Worm (Caenorhabditis elegans) whole organism, midembryonic: Measurements from ENCODE around the gene F43C11.16.

Experiments used
- T22C8.4 ChIP-seq: fragments of 200-800 bp; sonication (Bioruptor generic); IDR thresholded peaks from 2 replicates; pipeline ENCODE4 v1.3.6; 2022; ENCODE audit warnings: missing genetic modification characterization, missing compliant biosample characterization
- cog-1 ChIP-seq: sonication (generic microtip); optimal IDR thresholded peaks from 2 replicates; lab custom pipeline; 2016; ENCODE audit warnings: missing genetic modification characterization, missing compliant biosample characterization
- flt-1 ChIP-seq: fragments of 200-800 bp; sonication (Bioruptor generic); IDR thresholded peaks from 2 replicates; pipeline ENCODE4 v1.3.6; 2022; ENCODE audit warnings: missing genetic modification characterization, missing compliant biosample characterization
- klf-2 ChIP-seq: fragments of 200-800 bp; sonication (Bioruptor generic); conservative IDR thresholded peaks from 2 replicates; pipeline ENCODE4 v1.3.6; 2022; ENCODE audit warnings: missing genetic modification reagents, missing genetic modification characterization, missing compliant biosample characterization
- med-1 ChIP-seq: sonication (generic microtip); optimal IDR thresholded peaks from 2 replicates; lab custom pipeline; 2017; ENCODE audit warnings: missing genetic modification characterization, mild to moderate bottlenecking, missing compliant biosample characterization, antibody characterized with exemption, missing genetic modification reagents; ENCODE audit not compliant: insufficient read depth
- ref-1 ChIP-seq: fragments of 200-800 bp; sonication (Bioruptor generic); conservative IDR thresholded peaks from 2 replicates; pipeline ENCODE4 v1.3.6; 2022; ENCODE audit warnings: missing genetic modification reagents, missing genetic modification characterization, missing compliant biosample characterization
- tab-1 ChIP-seq: fragments of 200-800 bp; sonication (Bioruptor generic); IDR thresholded peaks from 2 replicates; pipeline ENCODE4 v1.3.6; 2022; ENCODE audit warnings: missing genetic modification characterization, missing compliant biosample characterization
- ztf-23 ChIP-seq: fragments of 200-800 bp; sonication (Bioruptor generic); IDR thresholded peaks from 2 replicates; pipeline ENCODE4 v1.3.6; 2022; ENCODE audit warnings: missing genetic modification reagents, missing genetic modification characterization, missing compliant biosample characterization
- ztf-29 ChIP-seq: fragments of 200-800 bp; sonication (Bioruptor generic); IDR thresholded peaks from 2 replicates; pipeline ENCODE4 v1.3.6; 2022; ENCODE audit warnings: missing genetic modification reagents, missing genetic modification characterization, missing compliant biosample characterization

F43C11.16 gene

ce11 chrII:2330462-2330861 is 29.4 kb downstream of the F43C11.16 start:
- TF ChIP-seq klf-2, result no peak
- no peak for TF ChIP-seq med-1 (GFP tag; lab: Kevin White, UChicago)
- TF ChIP-seq flt-1 (GFP tag; lab: Robert Waterston, UW), result peak; percentile 63
- TF ChIP-seq T22C8.4 (GFP tag; lab: Robert Waterston, UW), result no peak

- TF ChIP-seq cog-1 (no peak), ztf-29 (no peak), klf-2 (no peak), ztf-23 (GFP tag; lab: Robert Waterston, UW) (no peak), med-1 (GFP tag; lab: Kevin White, UChicago) (no peak), ref-1 (GFP tag; lab: Robert Waterston, UW) (no peak), tab-1 (GFP tag; lab: Robert Waterston, UW) (no peak), flt-1 (GFP tag; lab: Robert Waterston, UW) (no peak), T22C8.4 (GFP tag; lab: Robert Waterston, UW) (no peak)
Measured at ce11 chrII:2328963-2329442, 30.9 kb downstream of the F43C11.16 start, which contains the start of the genes ZK1240.8 and ZK1240.1. ZK1240.8 (minus strand) TSS chrII:2329063. ZK1240.1 (plus strand) TSS chrII:2329392.

DNA sequence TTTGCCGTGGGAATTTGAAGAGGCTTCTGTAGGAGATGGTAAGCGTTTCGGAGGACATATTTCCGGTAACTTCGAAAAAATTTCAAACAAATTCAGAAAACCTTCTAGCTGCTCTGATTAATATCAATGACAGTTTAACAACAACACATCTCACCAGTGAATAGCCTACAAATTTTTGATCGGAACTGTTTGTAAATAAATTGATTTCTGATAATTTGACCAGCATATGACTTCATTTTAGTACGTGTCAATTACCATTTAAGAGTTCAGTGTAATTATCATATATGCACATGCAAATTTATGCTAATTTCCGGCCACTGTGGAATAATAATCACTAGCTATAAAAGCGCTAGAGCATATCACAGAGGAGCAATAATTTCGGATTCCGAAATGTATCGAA is 34.9 kb downstream of the F43C11.16 start, which contains the start of gene ZK1240.11:
Gene ZK1240.11, plus strand, starts transcription at position 301 of the 400 bp plus-strand sequence.
- no peak for TF ChIP-seq T22C8.4 (GFP tag; lab: Robert Waterston, UW)
- no peak for TF ChIP-seq ztf-23 (GFP tag; lab: Robert Waterston, UW)
- no peak for TF ChIP-seq ztf-29
- no peak for TF ChIP-seq flt-1 (GFP tag; lab: Robert Waterston, UW)
- TF ChIP-seq med-1 (GFP tag; lab: Kevin White, UChicago), result no peak
- TF ChIP-seq tab-1 (GFP tag; lab: Robert Waterston, UW), result no peak
- TF ChIP-seq cog-1, result no peak
- TF ChIP-seq klf-2, result no peak
- TF ChIP-seq ref-1 (GFP tag; lab: Robert Waterston, UW), result no peak

- TF ChIP-seq flt-1 (GFP tag; lab: Robert Waterston, UW) (no peak), ztf-23 (GFP tag; lab: Robert Waterston, UW) (no peak), med-1 (GFP tag; lab: Kevin White, UChicago) (no peak), ref-1 (GFP tag; lab: Robert Waterston, UW) (no peak), ztf-29 (no peak), tab-1 (GFP tag; lab: Robert Waterston, UW) (no peak), T22C8.4 (GFP tag; lab: Robert Waterston, UW) (no peak), klf-2 (no peak)
Measured at ce11 chrII:2322857-2323518, 36.9 kb downstream of the F43C11.16 start, which contains the start of the genes ZK1240.6 and ZK1240.2. ZK1240.6 (minus strand) TSS chrII:2322907. ZK1240.2 (plus strand) TSS chrII:2323376.

DNA sequence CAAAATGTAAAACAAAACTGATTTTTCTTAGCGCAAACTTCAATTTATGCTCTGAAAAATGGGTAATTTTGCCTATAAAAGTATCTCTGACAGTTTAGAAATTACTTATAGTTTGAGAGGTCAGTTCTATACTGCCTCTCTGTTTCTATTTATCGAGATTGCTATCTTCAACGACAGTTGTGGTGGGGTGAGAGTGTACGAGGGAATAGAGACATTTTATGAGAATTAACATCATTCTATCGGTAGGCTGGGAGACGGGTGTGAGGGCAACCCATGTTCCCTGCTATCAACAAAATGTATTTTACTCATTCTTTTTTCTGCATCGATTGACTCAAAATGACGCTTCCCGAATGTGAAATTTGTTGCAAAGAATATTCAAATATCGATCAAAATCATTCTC is 39.8 kb downstream of the F43C11.16 start, which contains the start of gene ZK1240.3:
Gene ZK1240.3, plus strand, starts transcription at position 238 of the 400 bp plus-strand sequence.
- TF ChIP-seq med-1 (GFP tag; lab: Kevin White, UChicago) (no peak), flt-1 (GFP tag; lab: Robert Waterston, UW) (no peak), T22C8.4 (GFP tag; lab: Robert Waterston, UW) (no peak), ref-1 (GFP tag; lab: Robert Waterston, UW) (no peak), cog-1 (no peak), klf-2 (no peak)

DNA sequence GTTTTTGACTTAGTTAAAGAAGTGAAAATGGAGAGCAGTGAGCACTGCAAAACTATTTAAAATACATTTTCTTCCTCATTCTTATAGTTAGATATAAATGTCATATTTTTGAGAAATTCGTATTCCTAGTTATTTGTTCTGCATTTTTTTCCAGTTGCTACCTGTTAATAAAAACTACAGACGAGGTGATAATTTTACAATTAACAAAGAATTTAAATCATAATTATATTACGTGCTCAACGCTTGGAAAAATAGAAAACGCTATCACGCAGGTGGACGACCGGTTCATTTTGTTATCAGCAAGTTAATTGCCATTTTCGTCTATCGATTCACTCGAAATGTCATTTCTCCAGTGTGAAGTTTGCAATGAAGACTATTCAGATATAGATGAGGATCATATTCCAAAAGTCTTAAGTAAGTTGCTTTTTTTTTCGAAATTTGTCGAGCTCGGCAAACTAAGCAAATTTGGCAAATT is 41.9 kb downstream of the F43C11.16 start, which contains the start of the genes ZK1240.5 and ZK1240.9:
Gene ZK1240.5, minus strand, starts transcription at position 51 of the 475 bp plus-strand sequence.
Gene ZK1240.9, plus strand, starts transcription at position 307 of the 475 bp plus-strand sequence.
- TF ChIP-seq cog-1 (no peak), ztf-29 (no peak), klf-2 (no peak), flt-1 (GFP tag; lab: Robert Waterston, UW) (no peak), ref-1 (GFP tag; lab: Robert Waterston, UW) (no peak), ztf-23 (GFP tag; lab: Robert Waterston, UW) (no peak), tab-1 (GFP tag; lab: Robert Waterston, UW) (no peak), med-1 (GFP tag; lab: Kevin White, UChicago) (no peak), T22C8.4 (GFP tag; lab: Robert Waterston, UW) (no peak)

- TF ChIP-seq cog-1 (no peak), flt-1 (GFP tag; lab: Robert Waterston, UW) (no peak), T22C8.4 (GFP tag; lab: Robert Waterston, UW) (no peak), ztf-23 (GFP tag; lab: Robert Waterston, UW) (no peak), klf-2 (no peak), tab-1 (GFP tag; lab: Robert Waterston, UW) (no peak), ref-1 (GFP tag; lab: Robert Waterston, UW) (no peak), ztf-29 (no peak), med-1 (GFP tag; lab: Kevin White, UChicago) (no peak)
Measured at ce11 chrII:2312747-2313146, 47.1 kb downstream of the F43C11.16 start, which contains the start of the genes trim-21 and B0281.1. trim-21 (minus strand) TSS chrII:2312847. B0281.1 (plus strand) TSS chrII:2313067.
